Fruit fly (Drosophila melanogaster) whole organism, embryonic: ENCODE data around the gene Ankle2.
A peak's percentile ranks its signal among the peaks of the same experiment; 100 is the strongest.

Experiments
- Asciz ChIP-seq: fragments of 200-800 bp; sonication (Bioruptor generic); optimal IDR thresholded peaks from 2 replicates; lab custom pipeline; 2017; ENCODE audit warnings: missing biosample characterization, mild to moderate bottlenecking, missing genetic modification characterization, missing genetic modification reagents
- Atf-2 ChIP-seq: fragments of 200-800 bp; sonication (Bioruptor generic); optimal IDR thresholded peaks from 2 replicates; lab custom pipeline; 2016; ENCODE audit warnings: missing biosample characterization, missing genetic modification characterization
- CG10147 ChIP-seq: fragments of 200-800 bp; sonication (Bioruptor generic); optimal IDR thresholded peaks from 2 replicates; lab custom pipeline; 2019; ENCODE audit warnings: missing biosample characterization, mild to moderate bottlenecking, missing genetic modification characterization, moderate library complexity
- CG11723 ChIP-seq: fragments of 200-800 bp; sonication (Bioruptor generic); optimal IDR thresholded peaks from 2 replicates; lab custom pipeline; 2017; ENCODE audit warnings: missing biosample characterization, mild to moderate bottlenecking, missing genetic modification characterization
- CG12942 ChIP-seq: fragments of 200-800 bp; sonication (Bioruptor generic); optimal IDR thresholded peaks from 3 replicates; lab custom pipeline; 2016; ENCODE audit warnings: missing biosample characterization, missing genetic modification characterization
- CG15073 ChIP-seq: fragments of 200-800 bp; sonication (Bioruptor generic); optimal IDR thresholded peaks from 2 replicates; lab custom pipeline; 2016; ENCODE audit warnings: missing biosample characterization, missing genetic modification characterization
- CG15479 ChIP-seq: fragments of 200-800 bp; sonication (Bioruptor generic); optimal IDR thresholded peaks from 3 replicates; lab custom pipeline; 2019; ENCODE audit warnings: missing biosample characterization, mild to moderate bottlenecking, missing genetic modification characterization, moderate library complexity
- CG1602 ChIP-seq: fragments of 200-800 bp; sonication (Bioruptor generic); optimal IDR thresholded peaks from 3 replicates; lab custom pipeline; 2016; ENCODE audit warnings: missing biosample characterization, missing genetic modification characterization
- CG17612 ChIP-seq: fragments of 200-800 bp; sonication (Bioruptor generic); IDR thresholded peaks from 2 replicates; pipeline ENCODE4 v1.3.6; 2022; ENCODE audit warnings: missing biosample characterization, missing genetic modification characterization
- CG18764 ChIP-seq: fragments of 200-800 bp; sonication (Bioruptor generic); optimal IDR thresholded peaks from 3 replicates; lab custom pipeline; 2016; ENCODE audit warnings: missing biosample characterization, missing genetic modification characterization
- CG34224 ChIP-seq: fragments of 200-800 bp; sonication (Bioruptor generic); IDR thresholded peaks from 3 replicates; pipeline ENCODE4 v1.3.6; 2022; ENCODE audit warnings: missing biosample characterization, missing genetic modification characterization; ENCODE audit not compliant: partially characterized antibody
- CG4360 ChIP-seq: fragments of 200-800 bp; sonication (Bioruptor generic); IDR thresholded peaks from 2 replicates; pipeline ENCODE4 v1.3.6; 2022; ENCODE audit warnings: missing biosample characterization, missing genetic modification characterization
- CG43689 ChIP-seq: fragments of 200-800 bp; sonication (Bioruptor generic); IDR thresholded peaks from 2 replicates; pipeline ENCODE4 v1.3.6; 2022; ENCODE audit warnings: missing biosample characterization, missing genetic modification characterization
- CG6683 ChIP-seq: fragments of 200-800 bp; sonication (Bioruptor generic); optimal IDR thresholded peaks from 2 replicates; lab custom pipeline; 2017; ENCODE audit warnings: missing biosample characterization, mild to moderate bottlenecking, missing genetic modification characterization, missing genetic modification reagents
- CG7357 ChIP-seq: fragments of 200-800 bp; sonication (Bioruptor generic); IDR thresholded peaks from 3 replicates; pipeline ENCODE4 v1.3.6; 2022; ENCODE audit warnings: missing biosample characterization, missing genetic modification characterization
- CG8290 ChIP-seq, 3 experiments: fragments of 200-800 bp; sonication (Bioruptor generic); optimal IDR thresholded peaks; 2 replicates each; lab custom pipeline; 2016 to 2019; ENCODE audit warnings: missing biosample characterization in 3 of 3, missing genetic modification characterization in 3 of 3, mild to moderate bottlenecking in 2 of 3, moderate library complexity in 1 of 3
- CG8388 ChIP-seq: fragments of 200-800 bp; sonication (Bioruptor generic); optimal IDR thresholded peaks from 2 replicates; lab custom pipeline; 2019; ENCODE audit warnings: missing biosample characterization, mild to moderate bottlenecking, missing genetic modification characterization, moderate library complexity
- CG8924 ChIP-seq: fragments of 200-800 bp; optimal IDR thresholded peaks from 3 replicates; lab custom pipeline; 2019; ENCODE audit warnings: missing biosample characterization, mild to moderate bottlenecking, missing genetic modification characterization, moderate library complexity
- CG9215 ChIP-seq: fragments of 200-800 bp; sonication (Bioruptor generic); IDR thresholded peaks from 2 replicates; pipeline ENCODE4 v1.3.6; 2022; ENCODE audit warnings: missing biosample characterization, missing genetic modification characterization
- CG9817 ChIP-seq: fragments of 200-800 bp; sonication (Bioruptor generic); optimal IDR thresholded peaks from 2 replicates; lab custom pipeline; 2018; ENCODE audit warnings: missing biosample characterization, mild to moderate bottlenecking, missing genetic modification characterization, moderate library complexity
- Deaf1 ChIP-seq: fragments of 200-800 bp; optimal IDR thresholded peaks from 3 replicates; lab custom pipeline; 2019; ENCODE audit warnings: missing biosample characterization, mild to moderate bottlenecking, missing genetic modification characterization, moderate library complexity
- Dfd ChIP-seq, 2 experiments: fragments of >200 bp; optimal IDR thresholded peaks; 2 replicates each; lab custom pipeline; 2017; ENCODE audit warnings: missing biosample characterization in 2 of 2, missing genetic modification characterization in 2 of 2
- E2f1 ChIP-seq: fragments of 200-800 bp; sonication (Bioruptor generic); IDR thresholded peaks from 2 replicates; pipeline ENCODE4 v1.3.6; 2022; ENCODE audit warnings: missing biosample characterization, missing genetic modification characterization
- H15 ChIP-seq: fragments of 200-800 bp; sonication (Bioruptor generic); IDR thresholded peaks from 3 replicates; pipeline ENCODE4 v1.3.6; 2022; ENCODE audit warnings: missing biosample characterization, missing genetic modification characterization
- HLH4C ChIP-seq: fragments of 200-800 bp; sonication (Bioruptor generic); IDR thresholded peaks from 3 replicates; pipeline ENCODE4 v1.3.6; 2022; ENCODE audit warnings: missing biosample characterization, missing genetic modification characterization; ENCODE audit not compliant: partially characterized antibody
- Hr51 ChIP-seq, 2 experiments: fragments of 200-800 bp; sonication (Bioruptor generic); optimal IDR thresholded peaks; 2 replicates in 1 of 2; 3 replicates in 1 of 2; lab custom pipeline; 2016 to 2018; ENCODE audit warnings: missing biosample characterization in 2 of 2, missing genetic modification characterization in 2 of 2, mild to moderate bottlenecking in 1 of 2, moderate library complexity in 1 of 2
- Lim3 ChIP-seq: fragments of 200-800 bp; sonication (Bioruptor generic); IDR thresholded peaks from 2 replicates; pipeline ENCODE4 v1.3.6; 2022; ENCODE audit warnings: missing biosample characterization, missing genetic modification characterization
- MESR4 ChIP-seq: fragments of 200-800 bp; sonication (Bioruptor generic); optimal IDR thresholded peaks from 2 replicates; lab custom pipeline; 2018; ENCODE audit warnings: missing biosample characterization, mild to moderate bottlenecking, missing genetic modification characterization, moderate library complexity
- Max ChIP-seq: fragments of 200-800 bp; sonication (Bioruptor generic); optimal IDR thresholded peaks from 2 replicates; lab custom pipeline; 2016; ENCODE audit warnings: missing biosample characterization, mild to moderate bottlenecking, missing genetic modification characterization
- Ptx1 ChIP-seq: fragments of 200-800 bp; sonication (Bioruptor generic); IDR thresholded peaks from 2 replicates; pipeline ENCODE4 v1.3.6; 2022; ENCODE audit warnings: missing biosample characterization, missing genetic modification characterization
- Six4 ChIP-seq: fragments of 200-800 bp; sonication (Bioruptor generic); optimal IDR thresholded peaks from 2 replicates; lab custom pipeline; 2016; ENCODE audit warnings: missing biosample characterization, missing genetic modification characterization
- Spps ChIP-seq: fragments of 200-800 bp; sonication (Bioruptor generic); optimal IDR thresholded peaks from 2 replicates; lab custom pipeline; 2018; ENCODE audit warnings: missing biosample characterization, mild to moderate bottlenecking, missing genetic modification characterization
- bowl ChIP-seq: fragments of 200-800 bp; sonication (Bioruptor generic); IDR thresholded peaks from 2 replicates; pipeline ENCODE4 v1.3.6; 2022; ENCODE audit warnings: missing biosample characterization, missing genetic modification characterization
- br ChIP-seq: fragments of >200 bp; optimal IDR thresholded peaks from 2 replicates; lab custom pipeline; 2017
- esg ChIP-seq: fragments of 200-800 bp; sonication (Bioruptor generic); conservative IDR thresholded peaks from 2 replicates; pipeline ENCODE4 v1.3.6; 2022; ENCODE audit warnings: missing biosample characterization, missing genetic modification characterization
- fu2 ChIP-seq: fragments of 200-800 bp; sonication (Bioruptor generic); optimal IDR thresholded peaks from 2 replicates; lab custom pipeline; 2016; ENCODE audit warnings: missing biosample characterization, missing genetic modification characterization
- gce ChIP-seq: fragments of 200-800 bp; sonication (Bioruptor generic); IDR thresholded peaks from 3 replicates; pipeline ENCODE4 v1.3.6; 2022; ENCODE audit warnings: missing biosample characterization, missing genetic modification characterization
- gro ChIP-seq: fragments of 200-800 bp; sonication (Bioruptor generic); optimal IDR thresholded peaks from 2 replicates; lab custom pipeline; 2016; ENCODE audit warnings: missing biosample characterization, missing genetic modification characterization
- her ChIP-seq: fragments of 200-800 bp; sonication (Bioruptor generic); optimal IDR thresholded peaks from 2 replicates; lab custom pipeline; 2016; ENCODE audit warnings: missing biosample characterization, missing genetic modification characterization
- jing ChIP-seq: fragments of 200-800 bp; sonication (Bioruptor generic); optimal IDR thresholded peaks from 2 replicates; lab custom pipeline; 2018; ENCODE audit warnings: missing biosample characterization, mild to moderate bottlenecking, missing genetic modification characterization
- kah ChIP-seq: fragments of 200-800 bp; sonication (Bioruptor generic); optimal IDR thresholded peaks from 2 replicates; lab custom pipeline; 2018; ENCODE audit warnings: missing biosample characterization, mild to moderate bottlenecking, missing genetic modification characterization
- peb ChIP-seq: fragments of 200-800 bp; sonication (Bioruptor generic); IDR thresholded peaks from 2 replicates; pipeline ENCODE4 v1.3.6; 2022; ENCODE audit warnings: missing biosample characterization, missing genetic modification characterization
- pnt ChIP-seq: fragments of 200-800 bp; sonication (Bioruptor generic); optimal IDR thresholded peaks from 3 replicates; lab custom pipeline; 2016; ENCODE audit warnings: missing biosample characterization, missing genetic modification characterization
- prd ChIP-seq, 3 experiments: fragments of >200 bp in 2 of 3; fragments of 200-800 bp in 1 of 3; sonication (Bioruptor generic) in 1 of 3; optimal IDR thresholded peaks in 2 of 3; IDR thresholded peaks in 1 of 3; 2 replicates in 2 of 3; 3 replicates in 1 of 3; pipeline versions ENCODE4 v1.3.6 to Lab custom; 2017 to 2022; ENCODE audit warnings: missing biosample characterization in 1 of 3, missing genetic modification characterization in 1 of 3
- pzg ChIP-seq: fragments of 200-800 bp; sonication (Bioruptor generic); optimal IDR thresholded peaks from 3 replicates; lab custom pipeline; 2018; ENCODE audit warnings: missing biosample characterization, mild to moderate bottlenecking, missing genetic modification characterization, moderate library complexity
- sd ChIP-seq: fragments of 200-800 bp; sonication (Bioruptor generic); optimal IDR thresholded peaks from 3 replicates; lab custom pipeline; 2018; ENCODE audit warnings: missing biosample characterization, mild to moderate bottlenecking, missing genetic modification characterization, moderate library complexity
- sima ChIP-seq: fragments of 200-800 bp; sonication (Bioruptor generic); optimal IDR thresholded peaks from 2 replicates; lab custom pipeline; 2016; ENCODE audit warnings: missing biosample characterization, missing genetic modification characterization
- unc-4 ChIP-seq: fragments of 200-800 bp; sonication (Bioruptor generic); IDR thresholded peaks from 2 replicates; pipeline ENCODE4 v1.3.6; 2022; ENCODE audit warnings: missing biosample characterization, missing genetic modification characterization; ENCODE audit not compliant: partially characterized antibody
- vfl ChIP-seq: fragments of 200-800 bp; sonication (Bioruptor generic); optimal IDR thresholded peaks from 2 replicates; lab custom pipeline; 2016; ENCODE audit warnings: missing biosample characterization, missing genetic modification characterization

Ankle2 gene

DNA sequence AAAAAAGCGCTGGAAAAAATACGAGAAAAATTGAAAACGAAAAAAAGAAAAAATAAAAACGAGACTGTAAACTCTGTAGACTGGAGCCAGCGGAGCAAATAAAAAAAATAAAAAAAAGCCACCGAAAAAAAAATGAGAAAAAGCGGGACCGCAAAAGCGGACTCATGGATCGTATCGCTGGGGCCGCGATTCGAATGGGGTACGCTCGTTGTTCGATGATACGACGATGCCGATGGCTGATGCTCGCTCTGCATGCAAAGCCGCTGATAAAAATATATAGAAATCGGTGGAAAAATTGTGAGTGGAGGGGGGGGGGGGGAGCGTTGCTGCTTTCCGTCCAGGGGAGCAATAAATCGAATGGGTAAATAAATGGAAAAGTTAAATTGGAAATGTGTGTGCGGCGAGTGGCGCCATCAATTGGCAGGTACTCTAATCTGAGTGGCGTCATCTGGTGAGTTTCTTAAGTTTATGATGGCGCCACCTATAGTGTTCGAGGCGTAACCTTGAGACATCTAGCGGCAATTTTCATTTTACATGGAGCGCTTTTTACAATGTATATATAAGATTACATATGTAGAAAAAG, 47.4 kb downstream of the Ankle2 start (continued):
- TF ChIP-seq peb (GFP tag; lab: Robert Waterston, UW), result peak; percentile 45; the same call in 1 of the 2 replicates
- TF ChIP-seq fu2 (GFP tag; lab: Kevin White, UChicago), result no peak
- TF ChIP-seq CG8388, result no peak
- TF ChIP-seq CG15073, result peak; percentile 48
- TF ChIP-seq gro (GFP tag; lab: Kevin White, UChicago), result no peak
- TF ChIP-seq her, result no peak
- TF ChIP-seq CG18764 (GFP tag; lab: Kevin White, UChicago), result peak; percentile 32
- TF ChIP-seq MESR4 (GFP tag; lab: Kevin White, UChicago), result no peak
- no peak for TF ChIP-seq CG6683 (GFP tag; lab: Kevin White, UChicago)
- no peak for TF ChIP-seq HLH4C (GFP tag; lab: Robert Waterston, UW)
- TF ChIP-seq CG17612 (GFP tag; lab: Robert Waterston, UW), result peak; percentile 59; the same call in 1 of the 2 replicates
- TF ChIP-seq Atf-2, result peak; percentile 25
- no peak for TF ChIP-seq sima
- no peak for TF ChIP-seq CG11723 (GFP tag; lab: Kevin White, UChicago)
- TF ChIP-seq CG9215 (GFP tag; lab: Robert Waterston, UW), result peak; percentile 56
- no peak for TF ChIP-seq CG34224 (GFP tag; lab: Robert Waterston, UW)
- peak; percentile 77 for TF ChIP-seq Deaf1 (tag; lab: Kevin White, UChicago)
- TF ChIP-seq Asciz (GFP tag; lab: Kevin White, UChicago), result no peak
- 0 out of 2 replicates have a peak, but pooled peaks have one; percentile 40 for TF ChIP-seq Lim3 (GFP tag; lab: Robert Waterston, UW)
- TF ChIP-seq Spps, result no peak
- peak; percentile 3 for TF ChIP-seq CG8290 (GFP tag; optimal IDR thresholded peaks at IDR 0.05; lab: Kevin White, UChicago)
- peak in 1 of 2 experiments; percentile 80 for TF ChIP-seq CG8290 (tag; optimal IDR thresholded peaks at IDR 0.05; lab: Kevin White, UChicago)
- TF ChIP-seq E2f1, result peak; percentile 81
- no peak for TF ChIP-seq CG10147 (GFP tag; lab: Kevin White, UChicago)
- TF ChIP-seq CG9817 (tag; lab: Kevin White, UChicago), result peak; percentile 78
- peak; percentile 8 for TF ChIP-seq Six4 (GFP tag; lab: Kevin White, UChicago)
- peak; percentile 38 for TF ChIP-seq jing (GFP tag; lab: Kevin White, UChicago)
- peak; percentile 80 for TF ChIP-seq H15 (GFP tag; lab: Robert Waterston, UW)
- TF ChIP-seq Max, result no peak
- peak; percentile 86 for TF ChIP-seq Ptx1 (GFP tag; lab: Robert Waterston, UW)
- no peak for TF ChIP-seq vfl (GFP tag; lab: Kevin White, UChicago)
- no peak for TF ChIP-seq Dfd (GFP tag; optimal IDR thresholded peaks at IDR 0.05; lab: Kevin White, UChicago)
- no peak for TF ChIP-seq br (lab: Kevin White, UChicago)
- TF ChIP-seq prd (optimal IDR thresholded peaks at IDR 0.05; lab: Kevin White, UChicago), result no peak
- TF ChIP-seq prd (GFP tag; IDR thresholded peaks at IDR 0.05; lab: Robert Waterston, UW), result peak; percentile 85
- 0 out of 3 replicates have a peak, but pooled peaks have one; percentile 63 for TF ChIP-seq gce
- TF ChIP-seq bowl (GFP tag; lab: Robert Waterston, UW), result no peak
- no peak for TF ChIP-seq CG15479 (GFP tag; lab: Kevin White, UChicago)
- peak; percentile 9; the same call in 1 of the 2 replicates for TF ChIP-seq CG4360 (GFP tag; lab: Robert Waterston, UW)
- peak in 1 of 2 experiments; percentile 35 for TF ChIP-seq Hr51 (GFP tag; optimal IDR thresholded peaks at IDR 0.05; lab: Kevin White, UChicago)
- TF ChIP-seq esg (GFP tag; lab: Robert Waterston, UW), result peak; percentile 58
- TF ChIP-seq sd, result no peak
- TF ChIP-seq kah (GFP tag; lab: Kevin White, UChicago), result no peak
- TF ChIP-seq CG7357 (GFP tag; lab: Robert Waterston, UW), result peak; percentile 63; the same call in 2 of the 3 replicates
- peak; percentile 72 for TF ChIP-seq pnt (GFP tag; lab: Kevin White, UChicago)
- TF ChIP-seq unc-4, result 0 out of 2 replicates have a peak, but pooled peaks have one; percentile 11
- TF ChIP-seq CG43689 (GFP tag; lab: Robert Waterston, UW), result 0 out of 2 replicates have a peak, but pooled peaks have one; percentile 27
- no peak for TF ChIP-seq pzg
- TF ChIP-seq CG12942 (GFP tag; lab: Kevin White, UChicago), result no peak
- TF ChIP-seq CG1602 (GFP tag; lab: Kevin White, UChicago), result peak; percentile 70
- no peak for TF ChIP-seq CG8924 (tag; lab: Kevin White, UChicago)
